Worm (Caenorhabditis elegans) whole organism, L4 larva: ENCODE data around the gene Y39A1A.18.

Source experiments
- F10B5.3 ChIP-seq: sonication (generic microtip); optimal IDR thresholded peaks from 2 replicates; lab custom pipeline; 2016; ENCODE audit warnings: mild to moderate bottlenecking, missing genetic modification characterization, missing compliant biosample characterization
- ZK337.2 ChIP-seq: fragments of 200-800 bp; sonication (Bioruptor generic); IDR thresholded peaks from 2 replicates; pipeline ENCODE4 v1.3.6; 2022; ENCODE audit warnings: missing genetic modification reagents, missing genetic modification characterization, missing compliant biosample characterization
- ZK546.5 ChIP-seq, 2 experiments: sonication (generic microtip); optimal IDR thresholded peaks; 2 replicates each; lab custom pipeline; 2017; ENCODE audit warnings: missing biosample characterization in 2 of 2, missing genetic modification characterization in 2 of 2
- ama-1 ChIP-seq: fragments of 150-350 bp; optimal IDR thresholded peaks from 2 replicates; lab custom pipeline; 2014; ENCODE audit warnings: inconsistent platforms, mixed read lengths
- daf-8 ChIP-seq: fragments of 200-800 bp; sonication (Bioruptor generic); IDR thresholded peaks from 2 replicates; pipeline ENCODE4 v1.3.6; 2022; ENCODE audit warnings: missing genetic modification characterization, missing compliant biosample characterization
- dmd-8 ChIP-seq: fragments of 200-800 bp; sonication (Bioruptor generic); IDR thresholded peaks from 2 replicates; pipeline ENCODE4 v1.3.6; 2022; ENCODE audit warnings: missing genetic modification characterization, missing compliant biosample characterization
- hlh-30 ChIP-seq: sonication (generic microtip); optimal IDR thresholded peaks from 2 replicates; lab custom pipeline; 2017; ENCODE audit warnings: antibody characterized with exemption, mild to moderate bottlenecking, missing genetic modification characterization, missing compliant biosample characterization; ENCODE audit not compliant: insufficient read depth
- jun-1 ChIP-seq: fragments of 150-350 bp; optimal IDR thresholded peaks from 2 replicates; lab custom pipeline; 2014; ENCODE audit warnings: missing biosample characterization, missing genetic modification reagents, missing genetic modification characterization
- lin-15B ChIP-seq: fragments of 150-350 bp; sonication (generic microtip); optimal IDR thresholded peaks from 3 replicates; lab custom pipeline; 2014; ENCODE audit warnings: missing biosample characterization, missing genetic modification characterization
- lin-39 ChIP-seq: fragments of 150-350 bp; optimal IDR thresholded peaks from 2 replicates; lab custom pipeline; 2014; ENCODE audit warnings: missing biosample characterization, missing genetic modification reagents, missing genetic modification characterization
- nhr-41 ChIP-seq: fragments of 200-800 bp; sonication (Bioruptor generic); IDR thresholded peaks from 2 replicates; pipeline ENCODE4 v1.3.6; 2022; ENCODE audit warnings: missing genetic modification reagents, missing genetic modification characterization, missing compliant biosample characterization
- pqm-1 ChIP-seq: sonication (generic microtip); optimal IDR thresholded peaks from 2 replicates; lab custom pipeline; 2017; ENCODE audit warnings: missing biosample characterization, missing genetic modification characterization
- skn-1 ChIP-seq: fragments of 150-350 bp; optimal IDR thresholded peaks from 2 replicates; lab custom pipeline; 2014; ENCODE audit warnings: missing biosample characterization, missing genetic modification characterization
- snpc-1.2 ChIP-seq: fragments of 200-800 bp; sonication (Bioruptor generic); IDR thresholded peaks from 2 replicates; pipeline ENCODE4 v1.3.6; 2022; ENCODE audit warnings: missing genetic modification reagents, missing genetic modification characterization, missing compliant biosample characterization

DNA sequence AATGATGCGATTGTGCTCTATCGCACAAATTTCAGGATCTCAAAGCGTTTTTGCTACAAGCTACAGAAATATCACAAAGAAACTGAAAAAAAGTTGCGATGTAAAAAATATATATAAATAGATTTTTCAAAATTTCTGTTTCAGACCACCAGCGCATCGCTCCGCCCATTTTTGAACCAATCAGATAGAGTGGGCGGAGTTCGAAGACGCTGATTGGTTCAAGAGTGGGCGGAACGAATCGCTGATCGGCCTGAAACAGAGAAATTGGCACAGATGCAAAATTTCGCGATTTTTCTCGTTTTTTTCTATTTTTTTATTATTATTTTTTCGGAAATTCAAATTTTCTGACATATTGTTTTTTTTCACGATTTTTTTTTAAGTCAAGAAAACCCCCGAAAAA lies 8.5 kb upstream of the Y39A1A.18 start:
- TF ChIP-seq pqm-1 (no peak), dmd-8 (GFP tag; lab: Robert Waterston, UW) (no peak), lin-15B (tag; lab: Kevin White, UChicago) (no peak), skn-1 (tag; lab: Kevin White, UChicago) (no peak), daf-8 (no peak), lin-39 (tag; lab: Kevin White, UChicago) (no peak), ZK546.5 (tag; optimal IDR thresholded peaks at IDR 0.05; lab: Kevin White, UChicago) (no peak), hlh-30 (tag; lab: Kevin White, UChicago) (no peak), nhr-41 (GFP tag; lab: Robert Waterston, UW) (no peak), jun-1 (tag; lab: Kevin White, UChicago) (no peak), ZK337.2 (no peak), snpc-1.2 (no peak), ama-1 (lab: Kevin White, UChicago) (no peak), F10B5.3 (no peak)
